Worm (Caenorhabditis elegans): ENCODE measurements around the gene F53C3.8.

DNA sequence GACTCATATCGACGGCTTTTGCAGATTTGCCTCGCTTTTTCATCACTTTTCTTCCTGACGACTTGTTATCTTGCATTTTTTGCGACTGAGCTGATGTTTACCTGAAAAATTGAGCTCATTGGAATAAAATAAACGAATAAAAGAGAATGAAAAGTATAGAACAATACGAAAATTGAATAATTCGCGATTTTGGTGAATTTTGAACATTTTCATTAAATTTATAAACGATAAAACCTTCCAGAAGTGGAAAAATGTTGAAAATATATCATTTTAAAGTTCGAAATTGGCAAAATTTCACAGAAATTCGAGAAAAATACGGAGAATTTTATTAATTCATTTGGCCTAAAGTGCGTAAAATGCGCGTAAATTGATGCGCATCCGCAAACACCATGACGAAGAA lies 42.4 kb downstream of the F53C3.8 start, which contains the start of gene Y14H12B.2:
- TF ChIP-seq snpc-4 (tag; optimal IDR thresholded peaks at IDR 0.05) (no peak), nhr-23 (tag; optimal IDR thresholded peaks at IDR 0.05) (no peak)

Measured in whole organism, L3 larva.